Worm (Caenorhabditis elegans): ENCODE measurements around the gene spp-16.
A peak's percentile ranks its signal among the peaks of the same experiment; 100 is the strongest.

Gene spp-16

ce11 chrV:10880138-10880882 is 20.8 kb downstream of the spp-16 start, which contains the start of gene F32D8.1:
F32D8.1 (plus strand) TSS chrV:10880832.
- TF ChIP-seq ceh-2 (tag; optimal IDR thresholded peaks at IDR 0.05): no peak
- no peak for TF ChIP-seq unc-55 (GFP tag; optimal IDR thresholded peaks at IDR 0.05)
- TF ChIP-seq ceh-18 (tag; optimal IDR thresholded peaks at IDR 0.05): no peak
- TF ChIP-seq pha-2 (tag; optimal IDR thresholded peaks at IDR 0.05): no peak
- no peak for TF ChIP-seq ceh-24 (tag; optimal IDR thresholded peaks at IDR 0.05)
- no peak for TF ChIP-seq hlh-30 (tag; optimal IDR thresholded peaks at IDR 0.05; ENCODE audit: insufficient read depth)
- no peak for TF ChIP-seq elt-2 (tag; optimal IDR thresholded peaks at IDR 0.05)
- no peak for TF ChIP-seq ztf-16 (tag; optimal IDR thresholded peaks at IDR 0.05)
- no peak for TF ChIP-seq K02D7.2 (tag; optimal IDR thresholded peaks at IDR 0.05)
- no peak for TF ChIP-seq ceh-22 (tag; optimal IDR thresholded peaks at IDR 0.05)
- peak; percentile 26 for TF ChIP-seq ceh-31 (tag; optimal IDR thresholded peaks at IDR 0.05)
- TF ChIP-seq madf-2 (tag; optimal IDR thresholded peaks at IDR 0.05): no peak
- TF ChIP-seq F13H6.1 (tag; optimal IDR thresholded peaks at IDR 0.05): no peak
- TF ChIP-seq unc-42 (tag; optimal IDR thresholded peaks at IDR 0.05): peak; percentile 85
- TF ChIP-seq hlh-13 (GFP tag; optimal IDR thresholded peaks at IDR 0.05): no peak

- TF ChIP-seq elt-2 (tag; optimal IDR thresholded peaks at IDR 0.05) (peak; percentile 76), ztf-16 (tag; optimal IDR thresholded peaks at IDR 0.05) (no peak)
Observed at ce11 chrV:10877808-10878600, 23.1 kb downstream of the spp-16 start.

- TF ChIP-seq ceh-24 (tag; optimal IDR thresholded peaks at IDR 0.05) (no peak), ceh-31 (tag; optimal IDR thresholded peaks at IDR 0.05) (no peak), hlh-15 (tag; optimal IDR thresholded peaks at IDR 0.05) (no peak), tbx-2 (tag; optimal IDR thresholded peaks at IDR 0.05) (no peak), pat-9 (tag; optimal IDR thresholded peaks at IDR 0.05) (no peak), lin-11 (tag; optimal IDR thresholded peaks at IDR 0.05) (no peak)
Observed at ce11 chrV:10876512-10876911, 24.6 kb downstream of the spp-16 start.

ce11 chrV:10874938-10875599 is 26.0 kb downstream of the spp-16 start:
- TF ChIP-seq unc-42 (tag; optimal IDR thresholded peaks at IDR 0.05): peak; percentile 90
- TF ChIP-seq dve-1 (tag; optimal IDR thresholded peaks at IDR 0.05): no peak

- no peak for TF ChIP-seq ceh-45 (GFP tag; IDR thresholded peaks at IDR 0.05)
- no peak for TF ChIP-seq unc-86 (tag; optimal IDR thresholded peaks at IDR 0.05)
- TF ChIP-seq F13H6.1 (tag; optimal IDR thresholded peaks at IDR 0.05): no peak
- TF ChIP-seq fkh-10 (GFP tag; optimal IDR thresholded peaks at IDR 0.05): no peak
- no peak for TF ChIP-seq pha-2 (tag; optimal IDR thresholded peaks at IDR 0.05)
- TF ChIP-seq ama-1 (optimal IDR thresholded peaks at IDR 0.05): no peak
- TF ChIP-seq npax-4 (tag; optimal IDR thresholded peaks at IDR 0.05): no peak
- no peak for TF ChIP-seq lim-6 (tag; optimal IDR thresholded peaks at IDR 0.05)
- no peak for TF ChIP-seq sox-4 (tag; optimal IDR thresholded peaks at IDR 0.05)
- TF ChIP-seq C08G9.2 (tag; optimal IDR thresholded peaks at IDR 0.05): no peak
- TF ChIP-seq K09A11.1 (tag; optimal IDR thresholded peaks at IDR 0.05; ENCODE audit: insufficient read depth): no peak
- TF ChIP-seq unc-42 (tag; optimal IDR thresholded peaks at IDR 0.05): no peak
- TF ChIP-seq tbx-2 (tag; optimal IDR thresholded peaks at IDR 0.05): no peak
- no peak for TF ChIP-seq pros-1 (tag; optimal IDR thresholded peaks at IDR 0.05)
- no peak for TF ChIP-seq hlh-13 (GFP tag; optimal IDR thresholded peaks at IDR 0.05)
- TF ChIP-seq pqm-1 (tag; optimal IDR thresholded peaks at IDR 0.05): no peak
- TF ChIP-seq madf-2 (tag; optimal IDR thresholded peaks at IDR 0.05): no peak
Observed at ce11 chrV:10873190-10873589, 27.9 kb downstream of the spp-16 start.

Measured in whole organism, late embryonic.